Worm (Caenorhabditis elegans): ENCODE results near the gene T20D4.15.

T20D4.15 gene

DNA sequence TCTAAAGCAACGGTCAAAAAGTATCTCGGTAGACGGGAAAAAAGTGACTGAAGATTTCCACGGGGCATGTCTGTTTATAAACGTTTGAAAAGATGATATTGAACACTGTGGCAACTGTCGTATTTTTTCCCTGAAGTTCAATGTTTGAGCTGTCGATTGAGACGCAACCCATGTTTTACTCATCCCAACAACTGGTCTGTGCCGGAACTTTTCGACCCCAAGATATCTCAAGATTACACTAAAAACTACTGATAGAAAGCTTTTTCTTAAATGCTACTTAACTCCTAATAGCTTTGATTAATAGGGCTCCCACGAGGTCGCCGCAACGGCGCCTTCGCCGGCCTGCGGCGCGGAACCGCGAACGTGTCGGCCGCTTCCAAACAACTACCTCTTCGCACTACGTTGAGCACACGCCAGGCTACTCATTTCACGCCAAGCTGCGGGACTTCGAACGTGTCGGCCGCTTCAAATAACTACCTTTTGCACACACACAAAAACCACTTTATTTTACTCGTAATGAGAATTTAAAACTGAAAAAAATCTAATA lies at the start of gene T20D4.15:
T20D4.15 (minus strand) TSS at position 51 of the 547 bp plus-strand sequence.
- TF ChIP-seq lin-11 (tag; optimal IDR thresholded peaks at IDR 0.05): no peak
- TF ChIP-seq sma-9 (GFP tag; optimal IDR thresholded peaks at IDR 0.05): peak; percentile 66
- TF ChIP-seq sma-9 (tag; optimal IDR thresholded peaks at IDR 0.05): no peak
- no peak for TF ChIP-seq F13H6.1 (tag; optimal IDR thresholded peaks at IDR 0.05)
- TF ChIP-seq mbf-1 (tag; optimal IDR thresholded peaks at IDR 0.05): no peak

DNA sequence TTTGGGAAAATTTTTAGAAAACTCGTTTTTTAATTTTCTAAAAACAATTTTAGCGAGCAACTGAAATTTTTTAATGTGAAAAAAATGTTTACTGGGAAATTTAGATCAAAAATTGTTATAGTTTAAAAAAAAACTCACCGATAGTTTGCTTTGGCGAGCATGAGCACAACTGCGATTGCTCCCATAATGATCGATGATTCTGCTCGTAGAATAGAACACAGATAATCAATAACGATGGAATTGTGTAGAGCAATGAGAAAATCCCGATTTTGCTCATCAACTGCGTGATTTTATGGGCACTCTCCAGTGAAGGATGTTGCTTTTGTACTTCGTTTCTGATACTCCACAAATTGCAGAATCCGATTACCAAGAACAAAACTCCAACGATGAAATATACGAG lies 48.1 kb upstream of the T20D4.15 start:
- TF ChIP-seq dmd-4 (tag; optimal IDR thresholded peaks at IDR 0.05) (no peak), nhr-77 (tag; optimal IDR thresholded peaks at IDR 0.05) (no peak), ztf-1 (GFP tag; conservative IDR thresholded peaks at IDR 0.05) (no peak), crh-2 (tag; optimal IDR thresholded peaks at IDR 0.05) (no peak), nhr-6 (tag; optimal IDR thresholded peaks at IDR 0.05) (no peak), sma-9 (GFP tag; optimal IDR thresholded peaks at IDR 0.05) (no peak), sma-9 (tag; optimal IDR thresholded peaks at IDR 0.05) (no peak), ceh-82 (tag; optimal IDR thresholded peaks at IDR 0.05) (no peak), nhr-25 (tag; optimal IDR thresholded peaks at IDR 0.05) (no peak), ztf-11 (tag; optimal IDR thresholded peaks at IDR 0.05) (no peak), fos-1 (tag; optimal IDR thresholded peaks at IDR 0.05) (no peak), elt-1 (tag; optimal IDR thresholded peaks at IDR 0.05) (no peak), R02D3.7 (tag; optimal IDR thresholded peaks at IDR 0.05) (no peak), aly-2 (tag; optimal IDR thresholded peaks at IDR 0.05) (no peak)

DNA sequence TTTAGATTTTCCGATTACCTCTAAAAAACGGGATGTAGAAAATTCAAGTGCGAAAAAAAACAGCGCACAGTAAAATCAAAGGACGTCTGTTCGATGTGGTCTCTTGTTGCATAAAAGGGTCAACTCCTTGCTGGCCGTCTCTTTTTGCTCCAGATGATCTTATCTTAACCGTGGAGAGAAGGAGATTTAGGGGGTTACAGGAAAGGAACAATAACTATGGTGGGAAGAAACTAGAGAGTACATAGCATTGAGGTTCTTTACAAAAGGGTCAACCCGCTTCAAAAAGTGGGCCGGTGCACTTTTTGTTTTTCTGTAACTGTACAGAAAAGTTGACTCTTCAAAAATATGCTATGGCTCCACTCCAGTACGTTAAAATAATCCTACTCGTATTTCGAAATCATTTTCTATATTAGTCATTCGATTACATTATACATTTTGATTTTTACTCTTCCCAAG lies 37.0 kb upstream of the T20D4.15 start, which contains the start of the genes T20D4.19 and srj-9:
T20D4.19 (minus strand) TSS at position 101 of the 456 bp plus-strand sequence.
srj-9 (plus strand) TSS at position 406 of the 456 bp plus-strand sequence.
- TF ChIP-seq gmeb-1 (tag; optimal IDR thresholded peaks at IDR 0.05): no peak
- no peak for TF ChIP-seq lin-11 (tag; optimal IDR thresholded peaks at IDR 0.05)
- TF ChIP-seq ceh-16 (tag; optimal IDR thresholded peaks at IDR 0.05): no peak
- no peak for TF ChIP-seq nhr-23 (tag; optimal IDR thresholded peaks at IDR 0.05)
- TF ChIP-seq Y55F3AM.14 (GFP tag; optimal IDR thresholded peaks at IDR 0.05): no peak
- no peak for TF ChIP-seq zag-1 (tag; optimal IDR thresholded peaks at IDR 0.05)
- TF ChIP-seq F13H6.1 (tag; optimal IDR thresholded peaks at IDR 0.05): no peak
- TF ChIP-seq nhr-11 (tag; optimal IDR thresholded peaks at IDR 0.05): no peak
- TF ChIP-seq mdl-1 (tag; optimal IDR thresholded peaks at IDR 0.05): no peak
- no peak for TF ChIP-seq blmp-1 (tag; optimal IDR thresholded peaks at IDR 0.05; ENCODE audit: insufficient read depth)
- no peak for TF ChIP-seq C34F6.9 (tag; optimal IDR thresholded peaks at IDR 0.05)
- no peak for TF ChIP-seq ztf-4 (tag; optimal IDR thresholded peaks at IDR 0.05)
- TF ChIP-seq ama-1 (optimal IDR thresholded peaks at IDR 0.05): no peak
- TF ChIP-seq nhr-6 (tag; optimal IDR thresholded peaks at IDR 0.05): no peak
- TF ChIP-seq sma-9 (GFP tag; optimal IDR thresholded peaks at IDR 0.05): no peak
- TF ChIP-seq sma-9 (tag; optimal IDR thresholded peaks at IDR 0.05): no peak
- no peak for TF ChIP-seq nhr-12 (tag; optimal IDR thresholded peaks at IDR 0.05)
- TF ChIP-seq nhr-129 (tag; optimal IDR thresholded peaks at IDR 0.05): no peak
- TF ChIP-seq alr-1 (tag; optimal IDR thresholded peaks at IDR 0.05): no peak

DNA sequence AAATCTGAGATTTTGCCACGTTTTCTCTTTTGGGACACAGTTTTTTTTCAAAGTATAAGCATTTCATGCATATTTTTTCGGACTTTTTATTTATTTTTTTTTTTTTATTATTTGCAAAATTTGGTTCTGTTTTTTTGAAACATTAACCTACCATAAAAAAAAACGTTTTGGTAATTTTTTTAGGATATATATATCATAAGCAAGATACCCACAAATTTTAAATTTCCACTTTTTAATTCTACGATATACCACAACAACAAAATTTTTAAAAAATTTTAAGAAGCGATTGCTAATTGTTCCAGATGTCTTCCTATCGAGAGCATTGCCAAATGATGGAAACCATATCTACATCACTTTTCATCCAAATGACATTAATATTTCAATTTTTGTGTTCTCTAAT lies 34.2 kb upstream of the T20D4.15 start, which contains the start of gene srab-20:
srab-20 (plus strand) TSS at position 301 of the 400 bp plus-strand sequence.
- TF ChIP-seq lin-39 (tag; optimal IDR thresholded peaks at IDR 0.05): no peak
- TF ChIP-seq nhr-21 (tag; optimal IDR thresholded peaks at IDR 0.05): no peak
- no peak for TF ChIP-seq F13H6.1 (tag; optimal IDR thresholded peaks at IDR 0.05)
- no peak for TF ChIP-seq ceh-82 (tag; optimal IDR thresholded peaks at IDR 0.05)
- TF ChIP-seq sma-9 (GFP tag; optimal IDR thresholded peaks at IDR 0.05): no peak
- no peak for TF ChIP-seq sma-9 (tag; optimal IDR thresholded peaks at IDR 0.05)
- TF ChIP-seq lin-11 (tag; optimal IDR thresholded peaks at IDR 0.05): no peak
- no peak for TF ChIP-seq sem-4 (tag; optimal IDR thresholded peaks at IDR 0.05)
- no peak for TF ChIP-seq lin-13 (GFP tag; optimal IDR thresholded peaks at IDR 0.05)
- no peak for TF ChIP-seq R02D3.7 (tag; optimal IDR thresholded peaks at IDR 0.05)
- no peak for TF ChIP-seq nhr-11 (tag; optimal IDR thresholded peaks at IDR 0.05)
- no peak for TF ChIP-seq nhr-237 (tag; optimal IDR thresholded peaks at IDR 0.05)

DNA sequence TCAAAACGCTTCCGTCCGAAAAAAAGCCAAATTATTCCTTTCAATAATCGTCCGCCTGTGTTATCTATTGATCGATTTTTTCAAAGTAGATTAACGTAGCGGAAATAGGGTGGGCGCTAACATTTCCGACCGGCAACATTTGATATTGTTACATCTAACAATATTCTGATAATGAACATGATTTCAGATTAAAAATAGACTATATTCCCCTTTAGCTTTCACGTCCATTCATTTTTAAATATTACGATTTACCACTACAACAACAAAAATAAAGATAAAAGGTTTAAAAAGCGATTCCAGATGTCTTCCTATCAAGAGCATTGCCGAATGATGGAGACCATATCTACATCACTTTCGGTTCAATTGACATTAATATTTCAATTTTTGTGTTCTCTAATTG lies 31.5 kb upstream of the T20D4.15 start, which contains the start of gene srab-22:
srab-22 (plus strand) TSS at position 301 of the 400 bp plus-strand sequence.
- TF ChIP-seq lin-11 (tag; optimal IDR thresholded peaks at IDR 0.05) (no peak), mdl-1 (tag; optimal IDR thresholded peaks at IDR 0.05) (no peak), ztf-4 (tag; optimal IDR thresholded peaks at IDR 0.05) (no peak), ztf-1 (GFP tag; conservative IDR thresholded peaks at IDR 0.05) (no peak), crh-2 (tag; optimal IDR thresholded peaks at IDR 0.05) (no peak), aly-2 (tag; optimal IDR thresholded peaks at IDR 0.05) (no peak), elt-1 (tag; optimal IDR thresholded peaks at IDR 0.05) (no peak), mab-5 (tag; optimal IDR thresholded peaks at IDR 0.05) (no peak), elt-3 (tag; optimal IDR thresholded peaks at IDR 0.05) (no peak), lin-13 (GFP tag; optimal IDR thresholded peaks at IDR 0.05) (no peak), nhr-237 (tag; optimal IDR thresholded peaks at IDR 0.05) (no peak), nhr-12 (tag; optimal IDR thresholded peaks at IDR 0.05) (no peak), mbf-1 (tag; optimal IDR thresholded peaks at IDR 0.05) (no peak), blmp-1 (tag; optimal IDR thresholded peaks at IDR 0.05; ENCODE audit: insufficient read depth) (no peak), skn-1 (tag; optimal IDR thresholded peaks at IDR 0.05) (no peak), unc-39 (tag; optimal IDR thresholded peaks at IDR 0.05) (no peak), nhr-77 (tag; optimal IDR thresholded peaks at IDR 0.05) (no peak), unc-55 (GFP tag; optimal IDR thresholded peaks at IDR 0.05) (no peak), sma-3 (GFP tag; optimal IDR thresholded peaks at IDR 0.05) (no peak)

Measured in whole organism, L2 larva.